Fruit fly (Drosophila melanogaster) whole organism, embryonic: ENCODE measurements around the gene Usp14.

Experiments
- C15 ChIP-seq: fragments of 200-800 bp; sonication (Bioruptor generic); IDR thresholded peaks from 3 replicates; pipeline ENCODE4 v1.3.6; 2022; ENCODE audit warnings: missing biosample characterization, missing genetic modification characterization
- CG12155 ChIP-seq: fragments of 200-800 bp; sonication (Bioruptor generic); optimal IDR thresholded peaks from 3 replicates; lab custom pipeline; 2016; ENCODE audit warnings: missing biosample characterization, missing genetic modification characterization
- CG12236 ChIP-seq: fragments of 200-800 bp; sonication (Bioruptor generic); optimal IDR thresholded peaks from 2 replicates; lab custom pipeline; 2016; ENCODE audit warnings: missing biosample characterization, missing genetic modification characterization
- CG12299 ChIP-seq: fragments of 200-800 bp; sonication (Bioruptor generic); optimal IDR thresholded peaks from 2 replicates; lab custom pipeline; 2018; ENCODE audit warnings: missing biosample characterization, mild to moderate bottlenecking, missing genetic modification characterization
- CG13296 ChIP-seq: fragments of 200-800 bp; sonication (Bioruptor generic); optimal IDR thresholded peaks from 3 replicates; lab custom pipeline; 2018; ENCODE audit warnings: missing biosample characterization, mild to moderate bottlenecking, missing genetic modification characterization
- CG13894 ChIP-seq: fragments of 200-800 bp; sonication (Bioruptor generic); optimal IDR thresholded peaks from 3 replicates; lab custom pipeline; 2018; ENCODE audit warnings: missing biosample characterization, mild to moderate bottlenecking, missing genetic modification characterization, moderate library complexity
- CG14860 ChIP-seq: fragments of 200-800 bp; sonication (Bioruptor generic); IDR thresholded peaks from 3 replicates; pipeline ENCODE4 v1.3.6; 2022; ENCODE audit warnings: missing biosample characterization, missing genetic modification characterization; ENCODE audit not compliant: partially characterized antibody
- CG15601 ChIP-seq: fragments of 200-800 bp; sonication (Bioruptor generic); optimal IDR thresholded peaks from 3 replicates; lab custom pipeline; 2019; ENCODE audit warnings: missing biosample characterization, mild to moderate bottlenecking, missing genetic modification characterization, moderate library complexity
- CG17568 ChIP-seq: fragments of 200-800 bp; sonication (Bioruptor generic); optimal IDR thresholded peaks from 2 replicates; lab custom pipeline; 2018; ENCODE audit warnings: missing biosample characterization, mild to moderate bottlenecking, missing genetic modification characterization, moderate library complexity
- CG2712 ChIP-seq: fragments of 200-800 bp; optimal IDR thresholded peaks from 3 replicates; lab custom pipeline; 2019; ENCODE audit warnings: missing biosample characterization, mild to moderate bottlenecking, missing genetic modification characterization, moderate library complexity
- CG32767 ChIP-seq: fragments of 200-800 bp; sonication (Bioruptor generic); IDR thresholded peaks from 2 replicates; pipeline ENCODE4 v1.3.6; 2022; ENCODE audit warnings: missing biosample characterization, missing genetic modification characterization
- CG32772 ChIP-seq: fragments of 200-800 bp; sonication (Bioruptor generic); IDR thresholded peaks from 2 replicates; pipeline ENCODE4 v1.3.6; 2022; ENCODE audit warnings: missing biosample characterization, missing genetic modification characterization
- CG33213 ChIP-seq: fragments of 200-800 bp; sonication (Bioruptor generic); optimal IDR thresholded peaks from 3 replicates; lab custom pipeline; 2016; ENCODE audit warnings: missing biosample characterization, missing genetic modification characterization
- CG4328 ChIP-seq: fragments of 200-800 bp; sonication (Bioruptor generic); optimal IDR thresholded peaks from 3 replicates; lab custom pipeline; 2017; ENCODE audit warnings: missing biosample characterization, missing genetic modification reagents, missing genetic modification characterization
- CG4820 ChIP-seq: fragments of 200-800 bp; sonication (Bioruptor generic); optimal IDR thresholded peaks from 3 replicates; lab custom pipeline; 2016; ENCODE audit warnings: missing biosample characterization, missing genetic modification characterization
- CG6254 ChIP-seq: fragments of 200-800 bp; sonication (Bioruptor generic); optimal IDR thresholded peaks from 3 replicates; lab custom pipeline; 2017; ENCODE audit warnings: mild to moderate bottlenecking, missing biosample characterization, missing genetic modification reagents, missing genetic modification characterization
- CG6689 ChIP-seq: fragments of 200-800 bp; sonication (Bioruptor generic); IDR thresholded peaks from 2 replicates; pipeline ENCODE4 v1.3.6; 2022; ENCODE audit warnings: missing biosample characterization, missing genetic modification characterization
- CG8924 ChIP-seq: fragments of 200-800 bp; optimal IDR thresholded peaks from 3 replicates; lab custom pipeline; 2019; ENCODE audit warnings: missing biosample characterization, mild to moderate bottlenecking, missing genetic modification characterization, moderate library complexity
- CG9437 ChIP-seq: fragments of 200-800 bp; sonication (Bioruptor generic); optimal IDR thresholded peaks from 2 replicates; lab custom pipeline; 2018; ENCODE audit warnings: missing biosample characterization, mild to moderate bottlenecking, missing genetic modification characterization
- CG9727 ChIP-seq: fragments of 200-800 bp; sonication (Bioruptor generic); optimal IDR thresholded peaks from 3 replicates; lab custom pipeline; 2017; ENCODE audit warnings: missing biosample characterization, mild to moderate bottlenecking, missing genetic modification characterization
- Chrac-16 ChIP-seq: fragments of 200-800 bp; sonication (Bioruptor generic); optimal IDR thresholded peaks from 3 replicates; lab custom pipeline; 2016; ENCODE audit warnings: missing biosample characterization, missing genetic modification characterization
- Dp ChIP-seq: fragments of 200-800 bp; sonication (Bioruptor generic); optimal IDR thresholded peaks from 2 replicates; lab custom pipeline; 2018; ENCODE audit warnings: missing biosample characterization, mild to moderate bottlenecking, missing genetic modification characterization, moderate library complexity
- HLH4C ChIP-seq: fragments of 200-800 bp; sonication (Bioruptor generic); IDR thresholded peaks from 3 replicates; pipeline ENCODE4 v1.3.6; 2022; ENCODE audit warnings: missing biosample characterization, missing genetic modification characterization; ENCODE audit not compliant: partially characterized antibody
- HLH54F ChIP-seq: fragments of 200-800 bp; sonication (Bioruptor generic); optimal IDR thresholded peaks from 3 replicates; lab custom pipeline; 2016; ENCODE audit warnings: missing biosample characterization, missing genetic modification characterization
- Hand ChIP-seq: fragments of 200-800 bp; sonication (Bioruptor generic); optimal IDR thresholded peaks from 2 replicates; lab custom pipeline; 2017; ENCODE audit warnings: mild to moderate bottlenecking, missing biosample characterization, missing genetic modification reagents, missing genetic modification characterization
- Hmx ChIP-seq: fragments of 200-800 bp; sonication (Bioruptor generic); optimal IDR thresholded peaks from 2 replicates; lab custom pipeline; 2016; ENCODE audit warnings: missing biosample characterization, missing genetic modification characterization
- MBD-R2 ChIP-seq: fragments of 200-800 bp; sonication (Bioruptor generic); IDR thresholded peaks from 2 replicates; pipeline ENCODE4 v1.3.6; 2022; ENCODE audit warnings: missing biosample characterization, missing genetic modification characterization
- Med ChIP-seq: fragments of 200-800 bp; sonication (Bioruptor generic); peaks from one replicate; lab custom pipeline; 2016; ENCODE audit warnings: missing biosample characterization, missing genetic modification characterization, mild to moderate bottlenecking, inconsistent platforms, moderate library complexity
- Myb ChIP-seq: fragments of 200-800 bp; sonication (Bioruptor generic); optimal IDR thresholded peaks from 2 replicates; lab custom pipeline; 2016; ENCODE audit warnings: missing biosample characterization, missing genetic modification characterization
- NC2β ChIP-seq: fragments of 200-800 bp; sonication (Bioruptor generic); optimal IDR thresholded peaks from 2 replicates; lab custom pipeline; 2016; ENCODE audit warnings: missing biosample characterization, missing genetic modification characterization
- NfI ChIP-seq: fragments of 200-800 bp; sonication (Bioruptor generic); optimal IDR thresholded peaks from 3 replicates; lab custom pipeline; 2018; ENCODE audit warnings: missing biosample characterization, mild to moderate bottlenecking, missing genetic modification characterization, moderate library complexity
- Optix ChIP-seq: fragments of 200-800 bp; sonication (Bioruptor generic); IDR thresholded peaks from 3 replicates; pipeline ENCODE4 v1.3.6; 2022; ENCODE audit warnings: missing biosample characterization, missing genetic modification characterization
- PHDP ChIP-seq: fragments of 200-800 bp; sonication (Bioruptor generic); optimal IDR thresholded peaks from 3 replicates; lab custom pipeline; 2018; ENCODE audit warnings: missing biosample characterization, mild to moderate bottlenecking, missing genetic modification characterization, moderate library complexity
- Stat92E ChIP-seq, 3 experiments: fragments of >200 bp in 2 of 3; fragments of 200-800 bp in 1 of 3; sonication (Bioruptor generic) in 1 of 3; optimal IDR thresholded peaks; 2 replicates each; lab custom pipeline; 2017 to 2019; ENCODE audit warnings: missing biosample characterization in 3 of 3, missing genetic modification characterization in 3 of 3, mild to moderate bottlenecking in 1 of 3, moderate library complexity in 1 of 3
- Xrp1 ChIP-seq: fragments of 200-800 bp; sonication (Bioruptor generic); IDR thresholded peaks from 2 replicates; pipeline ENCODE4 v1.3.6; 2022; ENCODE audit warnings: missing biosample characterization, missing genetic modification characterization
- ase ChIP-seq: fragments of 200-800 bp; sonication (Bioruptor generic); IDR thresholded peaks from 3 replicates; pipeline ENCODE4 v1.3.6; 2022; ENCODE audit warnings: missing biosample characterization, missing genetic modification characterization
- ato ChIP-seq: fragments of 200-800 bp; sonication (Bioruptor generic); IDR thresholded peaks from 2 replicates; pipeline ENCODE4 v1.3.6; 2022; ENCODE audit warnings: missing biosample characterization, missing genetic modification characterization; ENCODE audit not compliant: partially characterized antibody
- caup ChIP-seq: fragments of 200-800 bp; sonication (Bioruptor generic); optimal IDR thresholded peaks from 3 replicates; lab custom pipeline; 2017; ENCODE audit warnings: missing biosample characterization, mild to moderate bottlenecking, missing genetic modification characterization, moderate library complexity; ENCODE audit not compliant: severe bottlenecking
- crol ChIP-seq: fragments of 200-800 bp; sonication (Bioruptor generic); IDR thresholded peaks from 2 replicates; pipeline ENCODE4 v1.3.6; 2022; ENCODE audit warnings: missing biosample characterization, missing genetic modification characterization
- dysf ChIP-seq: fragments of 200-800 bp; sonication (Bioruptor generic); IDR thresholded peaks from 3 replicates; pipeline ENCODE4 v1.3.6; 2022; ENCODE audit warnings: missing biosample characterization, missing genetic modification characterization
- gce ChIP-seq: fragments of 200-800 bp; sonication (Bioruptor generic); IDR thresholded peaks from 3 replicates; pipeline ENCODE4 v1.3.6; 2022; ENCODE audit warnings: missing biosample characterization, missing genetic modification characterization
- her ChIP-seq: fragments of 200-800 bp; sonication (Bioruptor generic); optimal IDR thresholded peaks from 2 replicates; lab custom pipeline; 2016; ENCODE audit warnings: missing biosample characterization, missing genetic modification characterization
- kni ChIP-seq: fragments of 200-800 bp; sonication (Bioruptor generic); optimal IDR thresholded peaks from 3 replicates; lab custom pipeline; 2017; ENCODE audit warnings: mild to moderate bottlenecking, missing biosample characterization, missing genetic modification reagents, missing genetic modification characterization
- lola ChIP-seq, 3 experiments: fragments of >200 bp in 2 of 3; fragments of 200-800 bp in 1 of 3; sonication (Bioruptor generic) in 1 of 3; optimal IDR thresholded peaks; 2 replicates each; lab custom pipeline; 2017 to 2019; ENCODE audit warnings: missing biosample characterization in 3 of 3, missing genetic modification characterization in 3 of 3, mild to moderate bottlenecking in 1 of 3, moderate library complexity in 1 of 3
- nerfin-1 ChIP-seq: fragments of 200-800 bp; sonication (Bioruptor generic); optimal IDR thresholded peaks from 3 replicates; lab custom pipeline; 2019; ENCODE audit warnings: missing biosample characterization, mild to moderate bottlenecking, missing genetic modification characterization, moderate library complexity
- nerfin-2 ChIP-seq: fragments of 200-800 bp; sonication (Bioruptor generic); IDR thresholded peaks from 2 replicates; pipeline ENCODE4 v1.3.6; 2022; ENCODE audit warnings: missing biosample characterization, missing genetic modification characterization; ENCODE audit not compliant: partially characterized antibody
- phol ChIP-seq: fragments of 200-800 bp; sonication (Bioruptor generic); optimal IDR thresholded peaks from 3 replicates; lab custom pipeline; 2018; ENCODE audit warnings: missing biosample characterization, mild to moderate bottlenecking, missing genetic modification characterization, moderate library complexity
- sd ChIP-seq: fragments of 200-800 bp; sonication (Bioruptor generic); optimal IDR thresholded peaks from 3 replicates; lab custom pipeline; 2018; ENCODE audit warnings: missing biosample characterization, mild to moderate bottlenecking, missing genetic modification characterization, moderate library complexity
- ttk ChIP-seq: fragments of 200-800 bp; sonication (Bioruptor generic); IDR thresholded peaks from 2 replicates; pipeline ENCODE4 v2.1.2; 2022; ENCODE audit warnings: missing biosample characterization, missing genetic modification characterization
- vnd ChIP-seq: fragments of 200-800 bp; sonication (Bioruptor generic); IDR thresholded peaks from 3 replicates; pipeline ENCODE4 v1.3.6; 2022; ENCODE audit warnings: missing biosample characterization, missing genetic modification characterization; ENCODE audit not compliant: partially characterized antibody

Gene Usp14

DNA sequence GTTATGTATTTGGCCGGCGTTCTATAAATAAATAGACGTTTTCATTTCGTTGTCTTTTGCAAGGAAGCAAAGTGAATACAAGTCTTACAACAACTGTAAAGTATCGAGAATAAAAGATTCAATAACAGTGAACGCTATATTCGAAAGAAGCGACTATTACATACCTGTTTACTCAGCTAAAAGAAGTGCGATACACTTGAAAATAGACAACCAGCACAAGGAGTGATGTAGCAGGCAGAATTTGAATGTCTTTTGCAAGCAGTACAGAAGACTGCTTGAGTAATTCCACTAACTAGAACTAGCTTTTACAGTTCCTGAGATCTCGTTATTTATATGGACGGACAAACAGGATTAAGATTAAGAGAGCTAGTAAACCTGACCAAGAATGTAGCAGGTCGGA, 15.9 kb downstream of the Usp14 start (continued):
- TF ChIP-seq CG32772 (GFP tag; lab: Robert Waterston, UW): no peak
- no peak for TF ChIP-seq dysf (GFP tag; lab: Robert Waterston, UW)
- TF ChIP-seq CG33213 (GFP tag; lab: Kevin White, UChicago): peak; percentile 5
- peak; percentile 91 for TF ChIP-seq CG12155 (GFP tag; lab: Kevin White, UChicago)
- TF ChIP-seq CG8924 (tag; lab: Kevin White, UChicago): peak; percentile 0
- TF ChIP-seq CG12236: no peak
- TF ChIP-seq gce (GFP tag; lab: Robert Waterston, UW): no peak
- TF ChIP-seq Med (GFP tag; lab: Kevin White, UChicago): peak; percentile 81
- TF ChIP-seq CG6689: no peak
- TF ChIP-seq ato: peak; percentile 71
- no peak for TF ChIP-seq Hand (GFP tag; lab: Kevin White, UChicago)
- peak; percentile 9 for TF ChIP-seq phol (tag; lab: Kevin White, UChicago)
- TF ChIP-seq Dp (GFP tag; lab: Kevin White, UChicago): peak; percentile 31
- TF ChIP-seq CG12299 (tag; lab: Kevin White, UChicago): no peak
- TF ChIP-seq CG17568 (GFP tag; lab: Kevin White, UChicago): no peak
- no peak for TF ChIP-seq Stat92E (GFP tag; optimal IDR thresholded peaks at IDR 0.05; lab: Kevin White, UChicago)
- no peak for TF ChIP-seq CG32767 (GFP tag; lab: Robert Waterston, UW)
- peak; percentile 84; the same call in 2 of the 3 replicates for TF ChIP-seq CG14860 (GFP tag; lab: Robert Waterston, UW)
- TF ChIP-seq nerfin-2 (GFP tag; lab: Robert Waterston, UW): peak; percentile 65; the same call in 1 of the 2 replicates
- no peak for TF ChIP-seq CG6254 (GFP tag; lab: Kevin White, UChicago)
- no peak; the same call in 2 of the 3 replicates for TF ChIP-seq vnd (GFP tag; lab: Robert Waterston, UW)
- peak; percentile 54 for TF ChIP-seq CG9437 (GFP tag; lab: Kevin White, UChicago)
- peak; percentile 26 for TF ChIP-seq CG2712 (tag; lab: Kevin White, UChicago)
- no peak for TF ChIP-seq ase (GFP tag; lab: Robert Waterston, UW)
- peak; percentile 5 for TF ChIP-seq CG4820 (GFP tag; lab: Kevin White, UChicago)
- no peak for TF ChIP-seq ttk (GFP tag; lab: Robert Waterston, UW)
- TF ChIP-seq her (GFP tag; lab: Kevin White, UChicago): peak; percentile 16
- no peak for TF ChIP-seq lola (GFP tag; optimal IDR thresholded peaks at IDR 0.05; lab: Kevin White, UChicago)
- no peak for TF ChIP-seq C15 (GFP tag; lab: Robert Waterston, UW)
- TF ChIP-seq caup (GFP tag; lab: Kevin White, UChicago): peak; percentile 10
- TF ChIP-seq NfI (GFP tag; lab: Kevin White, UChicago): peak; percentile 22
- peak; percentile 95 for TF ChIP-seq sd (tag; lab: Kevin White, UChicago)
- TF ChIP-seq CG9727 (GFP tag; lab: Kevin White, UChicago): no peak
- TF ChIP-seq Chrac-16 (GFP tag; lab: Kevin White, UChicago): no peak
- peak; percentile 62 for TF ChIP-seq Myb
- no peak for TF ChIP-seq Xrp1 (GFP tag; lab: Robert Waterston, UW)
- no peak for TF ChIP-seq kni (GFP tag; lab: Kevin White, UChicago)
- TF ChIP-seq MBD-R2 (GFP tag; lab: Robert Waterston, UW): peak; percentile 85
- TF ChIP-seq crol: no peak
- no peak for TF ChIP-seq CG4328 (GFP tag; lab: Kevin White, UChicago)
- TF ChIP-seq HLH4C (GFP tag; lab: Robert Waterston, UW): peak; percentile 79
- no peak for TF ChIP-seq Optix (GFP tag; lab: Robert Waterston, UW)
- TF ChIP-seq Hmx (GFP tag; lab: Kevin White, UChicago): no peak
- TF ChIP-seq CG13296 (GFP tag; lab: Kevin White, UChicago): no peak
- peak; percentile 23 for TF ChIP-seq NC2β (GFP tag; lab: Kevin White, UChicago)
- no peak for TF ChIP-seq CG13894 (tag; lab: Kevin White, UChicago)
- TF ChIP-seq HLH54F (GFP tag; lab: Kevin White, UChicago): no peak
- peak; percentile 22 for TF ChIP-seq CG15601 (tag; lab: Kevin White, UChicago)
- TF ChIP-seq PHDP (tag; lab: Kevin White, UChicago): no peak
- TF ChIP-seq nerfin-1 (tag; lab: Kevin White, UChicago): peak; percentile 31
